Fruit fly (Drosophila melanogaster) whole organism, embryonic: ENCODE data around the gene RpL28.

Experiments used
- CG1024 ChIP-seq: fragments of 200-800 bp; sonication (Bioruptor generic); IDR thresholded peaks from 2 replicates; pipeline ENCODE4 v1.3.6; 2022; ENCODE audit warnings: missing biosample characterization, missing genetic modification characterization
- CG9727 ChIP-seq: fragments of 200-800 bp; sonication (Bioruptor generic); optimal IDR thresholded peaks from 3 replicates; lab custom pipeline; 2017; ENCODE audit warnings: missing biosample characterization, mild to moderate bottlenecking, missing genetic modification characterization
- CG9876 ChIP-seq: fragments of 200-800 bp; sonication (Bioruptor generic); optimal IDR thresholded peaks from 2 replicates; lab custom pipeline; 2016; ENCODE audit warnings: missing biosample characterization, missing genetic modification characterization
- Gug ChIP-seq: fragments of 200-800 bp; sonication (Bioruptor generic); IDR thresholded peaks from 4 replicates; pipeline ENCODE4 v1.3.6; 2022; ENCODE audit warnings: missing biosample characterization, missing genetic modification characterization
- Hr39 ChIP-seq: fragments of >200 bp; optimal IDR thresholded peaks from 2 replicates; lab custom pipeline; 2017
- NC2β ChIP-seq: fragments of 200-800 bp; sonication (Bioruptor generic); optimal IDR thresholded peaks from 2 replicates; lab custom pipeline; 2016; ENCODE audit warnings: missing biosample characterization, missing genetic modification characterization
- Nf-YB ChIP-seq: fragments of 200-800 bp; sonication (Bioruptor generic); optimal IDR thresholded peaks from 3 replicates; lab custom pipeline; 2019; ENCODE audit warnings: missing biosample characterization, mild to moderate bottlenecking, missing genetic modification characterization, moderate library complexity
- klu ChIP-seq: fragments of 200-800 bp; sonication (Bioruptor generic); IDR thresholded peaks from 2 replicates; pipeline ENCODE4 v1.3.6; 2022; ENCODE audit warnings: missing biosample characterization, missing genetic modification characterization
- tin ChIP-seq: fragments of 200-800 bp; sonication (Bioruptor generic); optimal IDR thresholded peaks from 3 replicates; lab custom pipeline; 2016; ENCODE audit warnings: missing biosample characterization, missing genetic modification characterization
- tll ChIP-seq, 2 experiments: fragments of 200-800 bp in 1 of 2; fragments of >200 bp in 1 of 2; sonication (Bioruptor generic) in 1 of 2; optimal IDR thresholded peaks; 2 replicates each; lab custom pipeline; 2017 to 2019; ENCODE audit warnings: missing biosample characterization in 2 of 2, missing genetic modification characterization in 2 of 2, mild to moderate bottlenecking in 1 of 2, moderate library complexity in 1 of 2

DNA sequence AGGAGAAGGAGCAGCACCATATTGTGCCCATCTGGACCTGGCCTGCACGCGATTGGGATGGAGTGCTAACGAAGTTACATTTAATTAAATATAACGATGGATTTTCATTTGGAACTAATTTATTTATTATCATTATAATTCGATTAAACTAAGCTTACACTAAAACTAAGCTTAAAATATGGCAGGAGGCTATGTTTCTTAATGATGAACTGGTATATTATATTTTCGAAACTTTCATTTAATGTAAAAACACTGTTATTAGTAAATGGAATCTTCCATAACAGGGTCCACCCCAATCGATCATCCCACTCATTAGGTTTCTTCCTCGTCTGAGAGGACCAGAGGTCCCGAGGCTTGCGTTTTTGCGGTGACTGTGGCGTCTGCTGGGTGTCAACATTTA, 22.4 kb upstream of the RpL28 start:
- TF ChIP-seq CG9876 (no peak), tin (GFP tag; lab: Kevin White, UChicago) (no peak), NC2β (GFP tag; lab: Kevin White, UChicago) (no peak), tll (GFP tag; optimal IDR thresholded peaks at IDR 0.05; lab: Kevin White, UChicago) (no peak), CG9727 (GFP tag; lab: Kevin White, UChicago) (no peak), Nf-YB (GFP tag; lab: Kevin White, UChicago) (no peak), Gug (no peak), CG1024 (no peak), klu (no peak), Hr39 (no peak)
